Worm (Caenorhabditis elegans): Measurements from ENCODE around the gene nol-6.

ce11 chrII:1423660-1424059, 13.6 kb downstream of the nol-6 start, which contains the start of gene Y51H7C.10:
- TF ChIP-seq unc-39 (tag; optimal IDR thresholded peaks at IDR 0.05): no peak
- no peak for TF ChIP-seq cnd-1 (tag; optimal IDR thresholded peaks at IDR 0.05)
- TF ChIP-seq ztf-11 (tag; optimal IDR thresholded peaks at IDR 0.05): no peak
- TF ChIP-seq elt-1 (tag; optimal IDR thresholded peaks at IDR 0.05; ENCODE audit: borderline replicate concordance, insufficient read depth): no peak
- no peak for TF ChIP-seq lsy-2 (tag; optimal IDR thresholded peaks at IDR 0.05)
- no peak for TF ChIP-seq snpc-4 (tag; optimal IDR thresholded peaks at IDR 0.05)
- no peak for TF ChIP-seq unc-62 (GFP tag; optimal IDR thresholded peaks at IDR 0.05)
- TF ChIP-seq ceh-43 (GFP tag; optimal IDR thresholded peaks at IDR 0.05): no peak
- TF ChIP-seq blmp-1 (tag; optimal IDR thresholded peaks at IDR 0.05): no peak
- no peak for TF ChIP-seq sem-2 (GFP tag; optimal IDR thresholded peaks at IDR 0.05)
- TF ChIP-seq nhr-28 (tag; optimal IDR thresholded peaks at IDR 0.05): no peak
- no peak for TF ChIP-seq elt-3 (tag; optimal IDR thresholded peaks at IDR 0.05)
- no peak for TF ChIP-seq lin-13 (tag; optimal IDR thresholded peaks at IDR 0.05)

Data from whole organism, mixed stage, embryonic.